Worm (Caenorhabditis elegans): ENCODE data around the gene mec-9.

The mec-9 gene

ce11 chrV:9911165-9911564, 3.8 kb downstream of the mec-9 start:
- TF ChIP-seq ces-1 (GFP tag; optimal IDR thresholded peaks at IDR 0.05), result peak; percentile 85
- no peak for TF ChIP-seq unc-39 (tag; optimal IDR thresholded peaks at IDR 0.05)

ce11 chrV:9909624-9910023, 5.3 kb downstream of the mec-9 start:
- TF ChIP-seq nhr-237 (tag; optimal IDR thresholded peaks at IDR 0.05) (no peak), elt-3 (tag; optimal IDR thresholded peaks at IDR 0.05) (no peak), mab-5 (tag; optimal IDR thresholded peaks at IDR 0.05) (no peak), ztf-11 (tag; optimal IDR thresholded peaks at IDR 0.05) (no peak), ces-1 (GFP tag; optimal IDR thresholded peaks at IDR 0.05) (no peak)

ce11 chrV:9907205-9907604, 7.7 kb downstream of the mec-9 start:
- TF ChIP-seq mab-5 (tag; optimal IDR thresholded peaks at IDR 0.05) (no peak), zip-8 (tag; optimal IDR thresholded peaks at IDR 0.05) (no peak), nhr-237 (tag; optimal IDR thresholded peaks at IDR 0.05) (no peak), nhr-12 (tag; optimal IDR thresholded peaks at IDR 0.05) (no peak), lsy-2 (tag; optimal IDR thresholded peaks at IDR 0.05) (no peak), mls-2 (tag; optimal IDR thresholded peaks at IDR 0.05) (no peak)

ce11 chrV:9906115-9906514, 8.8 kb downstream of the mec-9 start, which contains the start of gene fipr-11:
Gene fipr-11 (minus strand): TSS chrV:9906215.
- TF ChIP-seq nhr-2 (tag; optimal IDR thresholded peaks at IDR 0.05) (no peak), elt-3 (tag; optimal IDR thresholded peaks at IDR 0.05) (no peak), elt-1 (tag; optimal IDR thresholded peaks at IDR 0.05; ENCODE audit: borderline replicate concordance, insufficient read depth) (no peak), tbx-8 (GFP tag; optimal IDR thresholded peaks at IDR 0.05) (no peak), ceh-43 (GFP tag; optimal IDR thresholded peaks at IDR 0.05) (no peak), bed-3 (GFP tag; optimal IDR thresholded peaks at IDR 0.05) (no peak), snpc-4 (tag; optimal IDR thresholded peaks at IDR 0.05) (no peak), blmp-1 (tag; optimal IDR thresholded peaks at IDR 0.05) (no peak), ceh-39 (tag; optimal IDR thresholded peaks at IDR 0.05) (no peak), nhr-28 (tag; optimal IDR thresholded peaks at IDR 0.05) (no peak), M03D4.4 (tag; optimal IDR thresholded peaks at IDR 0.05) (no peak), lsy-2 (tag; optimal IDR thresholded peaks at IDR 0.05) (no peak), ces-1 (GFP tag; optimal IDR thresholded peaks at IDR 0.05) (no peak)

- TF ChIP-seq blmp-1 (tag; optimal IDR thresholded peaks at IDR 0.05), result no peak
- no peak for TF ChIP-seq hlh-1 (tag; optimal IDR thresholded peaks at IDR 0.05)
- TF ChIP-seq elt-1 (tag; optimal IDR thresholded peaks at IDR 0.05; ENCODE audit: borderline replicate concordance, insufficient read depth), result no peak
- no peak for TF ChIP-seq lin-13 (tag; optimal IDR thresholded peaks at IDR 0.05)
- no peak for TF ChIP-seq unc-39 (tag; optimal IDR thresholded peaks at IDR 0.05)
Measured at ce11 chrV:9901119-9901518, 13.8 kb downstream of the mec-9 start.

- no peak for TF ChIP-seq flh-1 (GFP tag; optimal IDR thresholded peaks at IDR 0.05)
- TF ChIP-seq ceh-43 (GFP tag; optimal IDR thresholded peaks at IDR 0.05), result no peak
- no peak for TF ChIP-seq ceh-39 (tag; optimal IDR thresholded peaks at IDR 0.05)
- no peak for TF ChIP-seq sptf-1 (tag; optimal IDR thresholded peaks at IDR 0.05)
- TF ChIP-seq unc-62 (GFP tag; optimal IDR thresholded peaks at IDR 0.05), result no peak
- TF ChIP-seq blmp-1 (tag; optimal IDR thresholded peaks at IDR 0.05), result no peak
- no peak for TF ChIP-seq nhr-2 (tag; optimal IDR thresholded peaks at IDR 0.05)
Measured at ce11 chrV:9899278-9899677, 15.6 kb downstream of the mec-9 start, which contains the start of gene egl-47. Gene egl-47 (plus strand): TSS chrV:9899578.

- no peak for TF ChIP-seq ztf-11 (tag; optimal IDR thresholded peaks at IDR 0.05)
- TF ChIP-seq ceh-43 (GFP tag; optimal IDR thresholded peaks at IDR 0.05), result no peak
- TF ChIP-seq mls-2 (tag; optimal IDR thresholded peaks at IDR 0.05), result no peak
- TF ChIP-seq lsy-2 (tag; optimal IDR thresholded peaks at IDR 0.05), result no peak
- TF ChIP-seq ces-1 (GFP tag; optimal IDR thresholded peaks at IDR 0.05), result no peak
- no peak for TF ChIP-seq nhr-12 (tag; optimal IDR thresholded peaks at IDR 0.05)
- no peak for TF ChIP-seq snpc-4 (tag; optimal IDR thresholded peaks at IDR 0.05)
- TF ChIP-seq mab-5 (tag; optimal IDR thresholded peaks at IDR 0.05), result no peak
- TF ChIP-seq elt-3 (tag; optimal IDR thresholded peaks at IDR 0.05), result no peak
- TF ChIP-seq elt-1 (tag; optimal IDR thresholded peaks at IDR 0.05; ENCODE audit: borderline replicate concordance, insufficient read depth), result no peak
- no peak for TF ChIP-seq drap-1 (GFP tag; optimal IDR thresholded peaks at IDR 0.05)
- no peak for TF ChIP-seq unc-62 (GFP tag; optimal IDR thresholded peaks at IDR 0.05)
- TF ChIP-seq ham-2 (GFP tag; optimal IDR thresholded peaks at IDR 0.05), result no peak
Measured at ce11 chrV:9889629-9890028, 25.3 kb downstream of the mec-9 start, which contains the start of gene fshr-1. Gene fshr-1 (plus strand): TSS chrV:9889837.
